Worm (Caenorhabditis elegans) whole organism, late embryonic: ENCODE data around the gene jud-4.

Experiments used
- ahr-1 ChIP-seq: sonication (generic microtip); optimal IDR thresholded peaks from 2 replicates; lab custom pipeline; 2016; ENCODE audit warnings: missing genetic modification characterization, missing compliant biosample characterization
- ama-1 ChIP-seq: fragments of 150-350 bp; optimal IDR thresholded peaks from 2 replicates; lab custom pipeline; 2014
- elt-2 ChIP-seq: sonication (generic microtip); optimal IDR thresholded peaks from 2 replicates; lab custom pipeline; 2016; ENCODE audit warnings: missing genetic modification reagents, missing genetic modification characterization, missing compliant biosample characterization
- gmeb-2 ChIP-seq: sonication (generic microtip); optimal IDR thresholded peaks from 2 replicates; lab custom pipeline; 2016; ENCODE audit warnings: missing genetic modification characterization, inconsistent platforms, missing compliant biosample characterization
- pax-1 ChIP-seq: fragments of 150-350 bp; optimal IDR thresholded peaks from 2 replicates; lab custom pipeline; 2014; ENCODE audit warnings: missing biosample characterization, missing genetic modification characterization

- TF ChIP-seq gmeb-2 (tag; lab: Kevin White, UChicago), result no peak
- TF ChIP-seq ahr-1, result no peak
- no peak for TF ChIP-seq elt-2 (tag; lab: Kevin White, UChicago)
- no peak for TF ChIP-seq ama-1 (lab: Kevin White, UChicago)
- TF ChIP-seq pax-1 (tag; lab: Kevin White, UChicago), result no peak
These were observed 23.8 kb upstream of the jud-4 start, which contains the start of gene F46F2.3 for ce11 chrX:15259947-15260687.
